Worm (Caenorhabditis elegans) whole organism, L3 larva: Measurements from ENCODE around the gene ZK353.9.

Experiments used
- R02D3.7 ChIP-seq: fragments of 150-350 bp; optimal IDR thresholded peaks from 2 replicates; lab custom pipeline; 2014; ENCODE audit warnings: missing biosample characterization, missing genetic modification characterization
- aly-2 ChIP-seq: fragments of 150-350 bp; optimal IDR thresholded peaks from 2 replicates; lab custom pipeline; 2014; ENCODE audit warnings: missing biosample characterization, missing genetic modification characterization
- ama-1 ChIP-seq: fragments of 150-350 bp; optimal IDR thresholded peaks from 2 replicates; lab custom pipeline; 2018
- ceh-16 ChIP-seq: sonication (generic microtip); optimal IDR thresholded peaks from 2 replicates; lab custom pipeline; 2017; ENCODE audit warnings: missing biosample characterization, missing genetic modification characterization
- ceh-28 ChIP-seq: fragments of 150-350 bp; optimal IDR thresholded peaks from 2 replicates; lab custom pipeline; 2014; ENCODE audit warnings: missing biosample characterization, missing genetic modification reagents, missing genetic modification characterization
- ceh-9 ChIP-seq: sonication (generic microtip); optimal IDR thresholded peaks from 2 replicates; lab custom pipeline; 2018; ENCODE audit warnings: missing biosample characterization, missing genetic modification characterization
- daf-12 ChIP-seq: fragments of 150-350 bp; optimal IDR thresholded peaks from 2 replicates; lab custom pipeline; 2014; ENCODE audit warnings: missing biosample characterization, missing genetic modification reagents, missing genetic modification characterization
- egl-27 ChIP-seq: sonication (generic microtip); optimal IDR thresholded peaks from 4 replicates; lab custom pipeline; 2017; ENCODE audit warnings: missing biosample characterization, missing genetic modification reagents, missing genetic modification characterization
- egl-5 ChIP-seq: fragments of 150-350 bp; optimal IDR thresholded peaks from 2 replicates; lab custom pipeline; 2017; ENCODE audit warnings: missing biosample characterization, missing genetic modification reagents, missing genetic modification characterization, inconsistent platforms
- elt-1 ChIP-seq: fragments of 150-350 bp; optimal IDR thresholded peaks from 2 replicates; lab custom pipeline; 2014; ENCODE audit warnings: missing biosample characterization, missing genetic modification characterization
- elt-2 ChIP-seq: sonication (generic microtip); optimal IDR thresholded peaks from 2 replicates; lab custom pipeline; 2016; ENCODE audit warnings: missing genetic modification reagents, mild to moderate bottlenecking, missing genetic modification characterization, missing compliant biosample characterization
- elt-3 ChIP-seq, 3 experiments: fragments of 150-350 bp in 1 of 3; sonication (generic microtip) in 2 of 3; optimal IDR thresholded peaks; 2 replicates in 2 of 3; 4 replicates in 1 of 3; lab custom pipeline; 2014 to 2017; ENCODE audit warnings: missing biosample characterization in 3 of 3, missing genetic modification characterization in 3 of 3
- eor-1 ChIP-seq, 2 experiments: fragments of 150-350 bp; optimal IDR thresholded peaks; 2 replicates each; lab custom pipeline; 2014 to 2018; ENCODE audit warnings: missing biosample characterization in 2 of 2, missing genetic modification characterization in 2 of 2
- fkh-10 ChIP-seq: sonication (generic microtip); optimal IDR thresholded peaks from 2 replicates; lab custom pipeline; 2017; ENCODE audit warnings: missing biosample characterization, missing genetic modification reagents, missing genetic modification characterization
- fkh-2 ChIP-seq: fragments of 150-350 bp; optimal IDR thresholded peaks from 2 replicates; lab custom pipeline; 2014; ENCODE audit warnings: missing biosample characterization, missing genetic modification reagents, missing genetic modification characterization
- hmg-11 ChIP-seq: sonication (generic microtip); optimal IDR thresholded peaks from 2 replicates; lab custom pipeline; 2016; ENCODE audit warnings: missing genetic modification characterization, missing compliant biosample characterization
- jun-1 ChIP-seq: fragments of 150-350 bp; optimal IDR thresholded peaks from 2 replicates; lab custom pipeline; 2014; ENCODE audit warnings: missing biosample characterization, missing genetic modification reagents, missing genetic modification characterization
- lin-15B ChIP-seq: fragments of 150-350 bp; optimal IDR thresholded peaks from 2 replicates; lab custom pipeline; 2014; ENCODE audit warnings: missing biosample characterization, missing genetic modification characterization
- lin-39 ChIP-seq: fragments of 150-350 bp; optimal IDR thresholded peaks from 2 replicates; lab custom pipeline; 2018; ENCODE audit warnings: missing biosample characterization, missing genetic modification reagents, missing genetic modification characterization
- mdl-1 ChIP-seq: fragments of 150-350 bp; optimal IDR thresholded peaks from 2 replicates; lab custom pipeline; 2014; ENCODE audit warnings: missing biosample characterization, missing genetic modification characterization
- mml-1 ChIP-seq: fragments of 150-350 bp; sonication (generic microtip); optimal IDR thresholded peaks from 3 replicates; lab custom pipeline; 2014; ENCODE audit warnings: missing biosample characterization, missing genetic modification characterization
- nfya-1 ChIP-seq: sonication (generic microtip); optimal IDR thresholded peaks from 2 replicates; lab custom pipeline; 2017; ENCODE audit warnings: missing genetic modification characterization, mild to moderate bottlenecking, missing compliant biosample characterization, antibody characterized with exemption, moderate library complexity; ENCODE audit not compliant: insufficient read depth
- nhr-11 ChIP-seq: fragments of 150-350 bp; optimal IDR thresholded peaks from 2 replicates; lab custom pipeline; 2014; ENCODE audit warnings: missing biosample characterization, missing genetic modification characterization
- nhr-12 ChIP-seq: fragments of 150-350 bp; optimal IDR thresholded peaks from 2 replicates; lab custom pipeline; 2014; ENCODE audit warnings: missing biosample characterization, missing genetic modification characterization
- nhr-23 ChIP-seq: fragments of 150-350 bp; optimal IDR thresholded peaks from 2 replicates; lab custom pipeline; 2014; ENCODE audit warnings: missing biosample characterization, missing genetic modification reagents, missing genetic modification characterization
- nhr-25 ChIP-seq: sonication (generic microtip); optimal IDR thresholded peaks from 2 replicates; lab custom pipeline; 2017; ENCODE audit warnings: missing biosample characterization, missing genetic modification characterization
- nhr-28 ChIP-seq: fragments of 150-350 bp; optimal IDR thresholded peaks from 2 replicates; lab custom pipeline; 2014; ENCODE audit warnings: missing biosample characterization, missing genetic modification characterization
- nhr-43 ChIP-seq: sonication (generic microtip); optimal IDR thresholded peaks from 2 replicates; lab custom pipeline; 2016; ENCODE audit warnings: mild to moderate bottlenecking, missing genetic modification characterization, missing compliant biosample characterization; ENCODE audit not compliant: poor library complexity, severe bottlenecking
- nhr-67 ChIP-seq: fragments of 150-350 bp; optimal IDR thresholded peaks from 2 replicates; lab custom pipeline; 2014; ENCODE audit warnings: missing biosample characterization, missing genetic modification characterization
- nhr-77 ChIP-seq: fragments of 150-350 bp; optimal IDR thresholded peaks from 2 replicates; lab custom pipeline; 2014; ENCODE audit warnings: missing biosample characterization, missing genetic modification characterization
- pha-4 ChIP-seq: fragments of 150-350 bp; optimal IDR thresholded peaks from 2 replicates; lab custom pipeline; 2014; ENCODE audit warnings: missing biosample characterization, missing genetic modification reagents, missing genetic modification characterization
- pqm-1 ChIP-seq: fragments of 150-350 bp; optimal IDR thresholded peaks from 2 replicates; lab custom pipeline; 2017; ENCODE audit warnings: missing biosample characterization, missing genetic modification characterization, inconsistent platforms
- sea-2 ChIP-seq: fragments of 150-350 bp; sonication (generic microtip); optimal IDR thresholded peaks from 4 replicates; lab custom pipeline; 2014; ENCODE audit warnings: missing biosample characterization, missing genetic modification reagents, missing genetic modification characterization
- skn-1 ChIP-seq: fragments of 150-350 bp; optimal IDR thresholded peaks from 2 replicates; lab custom pipeline; 2014; ENCODE audit warnings: missing biosample characterization, missing genetic modification characterization
- snpc-4 ChIP-seq: fragments of 150-350 bp; optimal IDR thresholded peaks from 2 replicates; lab custom pipeline; 2014; ENCODE audit warnings: missing biosample characterization, missing genetic modification characterization
- unc-39 ChIP-seq: sonication (generic microtip); optimal IDR thresholded peaks from 4 replicates; lab custom pipeline; 2017; ENCODE audit warnings: missing biosample characterization, missing genetic modification characterization
- unc-62 ChIP-seq: fragments of 150-350 bp; sonication (generic microtip); optimal IDR thresholded peaks from 4 replicates; lab custom pipeline; 2014; ENCODE audit warnings: missing biosample characterization, missing genetic modification reagents, missing genetic modification characterization
- ztf-11 ChIP-seq: fragments of 150-350 bp; optimal IDR thresholded peaks from 2 replicates; lab custom pipeline; 2014; ENCODE audit warnings: missing biosample characterization, missing genetic modification characterization
- ztf-4 ChIP-seq: fragments of 150-350 bp; optimal IDR thresholded peaks from 2 replicates; lab custom pipeline; 2014; ENCODE audit warnings: missing biosample characterization, missing genetic modification characterization

ZK353.9 gene

DNA sequence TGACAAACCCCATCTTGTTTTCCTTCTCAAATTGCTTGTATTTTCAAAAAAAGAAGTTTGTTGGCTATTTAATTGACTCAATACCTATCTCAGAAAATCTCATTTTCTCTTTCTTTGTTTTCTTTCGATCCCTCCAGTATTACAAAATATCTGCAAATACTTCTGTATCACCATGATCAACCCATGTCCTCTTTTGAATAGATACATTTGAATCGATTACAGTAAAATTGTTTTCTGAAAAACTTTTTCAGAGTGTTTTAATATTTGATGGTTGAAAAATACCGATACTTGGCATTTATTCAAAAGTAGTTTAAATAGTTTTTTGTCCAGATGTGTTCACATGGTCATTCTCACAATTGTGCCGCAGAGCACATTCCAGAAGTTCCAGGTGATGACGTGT, at the start of gene ZK353.9:
ZK353.9 (plus strand) TSS at position 331 of the 400 bp plus-strand sequence.
- TF ChIP-seq elt-2 (tag; lab: Kevin White, UChicago) (no peak), pha-4 (tag; lab: Kevin White, UChicago) (no peak), nhr-77 (tag; lab: Kevin White, UChicago) (no peak), nhr-12 (tag; lab: Kevin White, UChicago) (no peak), elt-3 (tag; optimal IDR thresholded peaks at IDR 0.05; lab: Kevin White, UChicago) (no peak), sea-2 (GFP tag; lab: Kevin White, UChicago) (no peak)

DNA sequence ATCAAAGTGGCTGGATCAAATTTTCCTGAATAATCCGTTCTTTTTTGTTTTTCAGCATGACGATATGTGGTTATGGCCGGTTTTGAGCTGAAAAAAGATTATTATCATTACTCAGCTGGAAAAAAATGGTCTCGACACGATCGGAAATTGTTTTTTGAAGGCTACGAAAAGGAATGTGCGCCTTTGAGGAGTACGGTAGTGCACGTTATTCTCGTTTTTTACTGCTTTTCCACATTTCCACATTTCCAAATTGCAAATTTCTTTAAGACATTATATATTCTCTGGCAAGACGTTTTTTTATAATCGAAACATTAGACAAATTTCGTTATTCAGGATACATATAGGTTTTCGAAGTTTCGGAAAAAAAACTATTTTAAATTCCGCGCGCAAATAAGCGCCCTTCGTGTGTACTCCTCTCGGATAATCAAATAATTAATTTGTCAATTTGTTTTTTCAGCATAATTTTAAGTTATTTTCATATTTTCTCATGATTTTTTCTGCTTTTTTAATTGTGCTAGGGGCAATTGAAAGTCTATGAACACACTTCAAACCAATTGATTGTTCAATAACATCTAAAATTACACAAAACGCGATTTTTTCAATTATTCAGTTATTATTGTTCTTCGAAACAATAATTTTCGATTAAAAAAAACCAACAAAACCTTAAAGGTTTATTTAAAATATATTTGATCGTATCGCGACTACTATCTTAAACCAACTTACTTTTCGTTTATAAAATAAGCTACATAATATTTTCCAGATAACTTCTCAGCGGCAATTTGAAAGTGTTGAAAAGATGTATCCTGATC, 45.8 kb upstream of the ZK353.9 start, which contains the start of gene R05D3.3:
R05D3.3 (plus strand) TSS at position 759 of the 809 bp plus-strand sequence.
- TF ChIP-seq nhr-67 (tag; lab: Kevin White, UChicago) (no peak), nhr-11 (tag; lab: Kevin White, UChicago) (no peak), snpc-4 (no peak), aly-2 (no peak), ceh-16 (tag; lab: Kevin White, UChicago) (no peak), ztf-4 (no peak), egl-5 (tag; lab: Kevin White, UChicago) (no peak), nhr-77 (tag; lab: Kevin White, UChicago) (no peak)

DNA sequence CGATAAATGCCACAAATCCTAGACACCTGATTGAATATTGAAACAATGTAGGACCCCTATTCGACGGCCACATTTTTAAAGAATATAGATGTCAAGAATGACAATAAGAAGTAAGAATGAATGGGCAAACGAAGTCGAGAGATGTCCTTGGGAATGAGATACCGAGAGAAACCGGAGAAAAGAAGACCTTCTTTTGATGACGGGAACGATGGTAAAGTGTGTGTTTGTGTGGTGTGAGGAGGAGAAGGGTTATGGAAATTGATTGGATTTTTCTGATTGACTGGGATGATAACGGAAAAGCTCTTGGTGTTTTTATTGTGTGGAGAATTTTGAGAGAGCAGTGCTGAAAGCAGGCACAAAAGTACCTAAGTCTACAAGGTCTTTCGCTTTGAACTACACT, 40.7 kb upstream of the ZK353.9 start, which contains the start of gene R05D3.9:
R05D3.9 (minus strand) TSS at position 101 of the 400 bp plus-strand sequence.
- TF ChIP-seq nhr-25 (tag; lab: Kevin White, UChicago) (peak; percentile 15), aly-2 (no peak)

DNA sequence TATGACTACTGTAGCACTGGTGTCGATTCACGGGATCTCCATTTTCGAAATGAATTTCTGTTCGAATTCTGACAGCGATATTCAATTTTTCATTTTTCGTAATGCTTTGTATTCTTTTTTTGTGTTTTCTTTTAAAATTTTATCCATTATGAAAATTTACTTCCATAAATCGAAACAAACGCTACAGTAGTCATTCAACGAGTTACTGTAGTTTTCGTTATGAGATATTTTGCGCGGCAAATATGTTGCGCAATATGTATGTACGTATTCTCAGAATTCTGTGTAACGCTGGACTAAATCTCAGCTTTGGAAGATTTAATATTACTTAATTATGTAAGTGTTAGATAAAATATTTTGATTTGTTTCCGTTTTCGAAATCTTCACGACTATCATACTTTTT, 40.1 kb upstream of the ZK353.9 start:
- TF ChIP-seq aly-2 (no peak), pqm-1 (no peak), R02D3.7 (tag; lab: Kevin White, UChicago) (no peak), unc-62 (GFP tag; lab: Kevin White, UChicago) (no peak), egl-27 (tag; lab: Kevin White, UChicago) (no peak), nhr-67 (tag; lab: Kevin White, UChicago) (no peak), fkh-10 (GFP tag; lab: Kevin White, UChicago) (no peak), unc-39 (tag; lab: Kevin White, UChicago) (no peak), ceh-9 (tag; lab: Kevin White, UChicago) (no peak), nhr-43 (tag; lab: Kevin White, UChicago) (no peak)

DNA sequence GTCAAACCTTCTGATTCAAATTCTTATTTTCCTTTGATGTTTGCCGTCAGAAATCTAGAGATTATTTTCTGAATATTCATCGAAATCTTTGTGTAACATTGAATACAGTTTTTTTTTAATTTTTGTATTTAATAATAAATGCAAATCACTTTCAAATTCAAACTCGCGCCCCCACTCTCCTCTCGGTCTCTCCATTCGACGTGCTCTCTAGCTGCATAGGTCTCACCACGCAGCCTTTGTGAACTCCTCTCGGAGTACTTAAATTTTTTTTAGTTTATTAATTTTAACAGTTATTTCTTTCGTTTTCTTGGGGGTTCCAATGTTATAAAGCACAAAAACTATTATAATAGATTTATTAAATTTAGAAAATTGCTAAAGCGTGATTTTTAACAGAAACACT, 39.1 kb upstream of the ZK353.9 start:
- TF ChIP-seq ceh-28 (no peak), nhr-11 (tag; lab: Kevin White, UChicago) (no peak), R02D3.7 (tag; lab: Kevin White, UChicago) (no peak), nhr-23 (tag; lab: Kevin White, UChicago) (no peak), ceh-9 (tag; lab: Kevin White, UChicago) (no peak), snpc-4 (no peak), hmg-11 (no peak), elt-3 (tag; optimal IDR thresholded peaks at IDR 0.05; lab: Kevin White, UChicago) (no peak), daf-12 (tag; lab: Kevin White, UChicago) (no peak), lin-15B (tag; lab: Kevin White, UChicago) (no peak), lin-39 (tag; lab: Kevin White, UChicago) (no peak), nhr-12 (tag; lab: Kevin White, UChicago) (no peak), ama-1 (lab: Kevin White, UChicago) (no peak), elt-1 (tag; lab: Kevin White, UChicago) (no peak)

DNA sequence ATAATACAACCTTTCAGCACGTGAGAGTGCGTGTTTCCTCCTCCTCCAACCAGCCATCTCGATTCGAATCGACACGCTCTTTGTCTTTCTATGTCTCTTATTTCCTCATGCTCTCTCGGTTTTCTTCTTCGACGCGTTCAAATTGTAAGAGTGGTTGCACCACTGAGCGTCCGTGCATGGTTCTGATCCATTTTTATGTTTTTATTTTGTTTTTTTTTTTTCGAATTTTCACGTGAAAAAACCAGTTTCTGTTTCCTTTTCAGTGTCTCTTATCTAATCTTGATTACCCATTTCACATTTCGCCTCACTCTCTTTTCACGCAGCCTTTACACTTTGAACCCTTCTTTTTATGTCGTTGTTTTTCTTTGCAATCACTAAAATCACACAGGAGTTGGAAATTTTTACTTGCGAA, 38.4 kb upstream of the ZK353.9 start:
- no peak for TF ChIP-seq nhr-12 (tag; lab: Kevin White, UChicago)
- TF ChIP-seq snpc-4, result peak; percentile 19
- no peak for TF ChIP-seq fkh-10 (GFP tag; lab: Kevin White, UChicago)
- no peak for TF ChIP-seq skn-1 (tag; lab: Kevin White, UChicago)
- no peak for TF ChIP-seq lin-39 (tag; lab: Kevin White, UChicago)
- TF ChIP-seq mdl-1 (tag; lab: Kevin White, UChicago), result peak; percentile 55
- TF ChIP-seq nhr-77 (tag; lab: Kevin White, UChicago), result no peak
- no peak for TF ChIP-seq lin-15B (tag; lab: Kevin White, UChicago)
- no peak for TF ChIP-seq nhr-43 (tag; lab: Kevin White, UChicago)
- no peak for TF ChIP-seq unc-62 (GFP tag; lab: Kevin White, UChicago)
- no peak for TF ChIP-seq nhr-11 (tag; lab: Kevin White, UChicago)
- TF ChIP-seq jun-1 (tag; lab: Kevin White, UChicago), result peak; percentile 6
- TF ChIP-seq ztf-11 (tag; lab: Kevin White, UChicago), result no peak
- TF ChIP-seq nhr-25 (tag; lab: Kevin White, UChicago), result no peak
- TF ChIP-seq fkh-2 (tag; lab: Kevin White, UChicago), result no peak
- TF ChIP-seq pqm-1, result peak; percentile 14
- peak; percentile 59 for TF ChIP-seq egl-5 (tag; lab: Kevin White, UChicago)
- TF ChIP-seq elt-3 (tag; optimal IDR thresholded peaks at IDR 0.05; lab: Kevin White, UChicago), result no peak
- no peak for TF ChIP-seq egl-27 (tag; lab: Kevin White, UChicago)
- TF ChIP-seq mml-1 (tag; lab: Kevin White, UChicago), result no peak
- peak; percentile 88 for TF ChIP-seq nfya-1
- TF ChIP-seq nhr-28 (tag; lab: Kevin White, UChicago), result no peak
- TF ChIP-seq eor-1 (tag; optimal IDR thresholded peaks at IDR 0.05; lab: Kevin White, UChicago), result no peak
- no peak for TF ChIP-seq ama-1 (lab: Kevin White, UChicago)
